Worm (Caenorhabditis elegans): ENCODE measurements around the gene pch-2.

- TF ChIP-seq F13C5.2 (tag; optimal IDR thresholded peaks at IDR 0.05) (no peak), hmg-4 (GFP tag; optimal IDR thresholded peaks at IDR 0.05) (peak; percentile 21), aly-1 (tag; optimal IDR thresholded peaks at IDR 0.05) (no peak), ama-1 (optimal IDR thresholded peaks at IDR 0.05) (no peak), tra-4 (tag; optimal IDR thresholded peaks at IDR 0.05) (no peak), hnd-1 (tag; optimal IDR thresholded peaks at IDR 0.05) (no peak), ets-7 (tag; optimal IDR thresholded peaks at IDR 0.05) (no peak), ceh-13 (GFP tag; optimal IDR thresholded peaks at IDR 0.05) (no peak)
These were observed 32.0 kb upstream of the pch-2 start for ce11 chrII:8126132-8126531.
